Worm (Caenorhabditis elegans): ENCODE results near the gene srsx-36.
"Not testable (repeated sequence)": the region's sequence is repeated elsewhere in the genome, so short reads cannot be mapped to it uniquely, and the experiment has no call there.

Gene srsx-36

DNA sequence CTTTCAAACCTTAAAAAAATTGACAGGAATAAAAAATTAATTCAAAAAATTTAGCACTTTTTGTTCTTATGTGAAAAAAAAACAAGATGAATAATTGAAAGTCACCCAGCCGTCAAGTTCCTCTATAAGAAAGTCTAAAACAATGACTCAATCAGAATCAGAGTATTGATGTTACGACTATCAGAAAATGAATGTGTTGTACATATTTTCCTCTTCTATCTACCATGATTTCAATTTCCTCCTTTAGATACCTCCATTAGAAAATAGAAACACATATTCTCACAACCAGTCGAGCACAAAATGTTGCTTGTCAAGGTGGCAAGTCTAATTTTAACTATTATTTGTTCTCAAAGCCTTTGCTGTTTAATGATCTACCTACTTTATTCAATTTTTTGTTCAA is 10.5 kb upstream of the srsx-36 start, which contains the start of gene srbc-48:
Gene srbc-48, plus strand, starts transcription at position 301 of the 400 bp plus-strand sequence.
- TF ChIP-seq sptf-1 (tag; optimal IDR thresholded peaks at IDR 0.05) (no peak), tbx-8 (GFP tag; optimal IDR thresholded peaks at IDR 0.05) (no peak), unc-120 (tag; optimal IDR thresholded peaks at IDR 0.05; ENCODE audit: poor library complexity, severe bottlenecking) (no peak), elt-1 (tag; optimal IDR thresholded peaks at IDR 0.05; ENCODE audit: borderline replicate concordance, insufficient read depth) (no peak), snpc-4 (tag; optimal IDR thresholded peaks at IDR 0.05) (no peak), bed-3 (GFP tag; optimal IDR thresholded peaks at IDR 0.05) (no peak), lin-32 (GFP tag; optimal IDR thresholded peaks at IDR 0.05) (no peak), unc-39 (tag; optimal IDR thresholded peaks at IDR 0.05) (no peak), ceh-39 (tag; optimal IDR thresholded peaks at IDR 0.05) (no peak)

DNA sequence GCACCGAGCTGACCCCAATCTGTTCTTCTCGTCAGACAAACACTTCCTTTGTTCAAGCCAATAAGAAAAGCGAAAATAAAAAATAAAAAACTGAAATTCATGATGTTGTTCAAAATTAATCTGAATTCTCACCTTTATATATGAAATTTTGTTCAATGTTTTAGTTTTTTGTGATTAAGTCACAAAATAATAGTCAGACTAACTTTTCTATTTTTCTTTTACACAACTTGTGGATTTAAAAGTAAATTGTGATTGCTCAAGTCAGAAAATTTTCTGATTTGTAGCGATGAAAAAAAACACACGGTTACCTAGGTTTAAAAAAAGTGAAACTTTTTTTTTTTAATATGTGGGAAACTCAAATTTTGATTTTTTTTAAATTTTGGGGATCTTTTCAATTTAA is 8.3 kb upstream of the srsx-36 start, which contains the start of gene abf-3:
Gene abf-3, minus strand, starts transcription at position 101 of the 400 bp plus-strand sequence.
- TF ChIP-seq cnd-1 (tag; optimal IDR thresholded peaks at IDR 0.05) (no peak), ceh-83 (GFP tag; optimal IDR thresholded peaks at IDR 0.05) (no peak), elt-1 (tag; optimal IDR thresholded peaks at IDR 0.05; ENCODE audit: borderline replicate concordance, insufficient read depth) (no peak), unc-39 (tag; optimal IDR thresholded peaks at IDR 0.05) (no peak), unc-62 (GFP tag; optimal IDR thresholded peaks at IDR 0.05) (no peak), blmp-1 (tag; optimal IDR thresholded peaks at IDR 0.05) (no peak), mab-5 (tag; optimal IDR thresholded peaks at IDR 0.05) (no peak), ces-1 (GFP tag; optimal IDR thresholded peaks at IDR 0.05) (no peak), lin-13 (tag; optimal IDR thresholded peaks at IDR 0.05) (no peak), nhr-28 (tag; optimal IDR thresholded peaks at IDR 0.05) (no peak), mep-1 (tag; optimal IDR thresholded peaks at IDR 0.05) (no peak), nhr-76 (tag; optimal IDR thresholded peaks at IDR 0.05) (no peak), lin-32 (GFP tag; optimal IDR thresholded peaks at IDR 0.05) (no peak), nhr-237 (tag; optimal IDR thresholded peaks at IDR 0.05) (no peak)

ce11 chrV:15815962-15816432 is 6.6 kb upstream of the srsx-36 start, which contains the start of the genes fbxa-69 and F54B8.4:
TSS of gene fbxa-69 (minus strand) at chrV:15815971.
TSS of gene F54B8.4 (plus strand) at chrV:15816382.
- no peak for TF ChIP-seq ces-1 (GFP tag; optimal IDR thresholded peaks at IDR 0.05)
- peak; percentile 19 for TF ChIP-seq zip-8 (tag; optimal IDR thresholded peaks at IDR 0.05)

DNA sequence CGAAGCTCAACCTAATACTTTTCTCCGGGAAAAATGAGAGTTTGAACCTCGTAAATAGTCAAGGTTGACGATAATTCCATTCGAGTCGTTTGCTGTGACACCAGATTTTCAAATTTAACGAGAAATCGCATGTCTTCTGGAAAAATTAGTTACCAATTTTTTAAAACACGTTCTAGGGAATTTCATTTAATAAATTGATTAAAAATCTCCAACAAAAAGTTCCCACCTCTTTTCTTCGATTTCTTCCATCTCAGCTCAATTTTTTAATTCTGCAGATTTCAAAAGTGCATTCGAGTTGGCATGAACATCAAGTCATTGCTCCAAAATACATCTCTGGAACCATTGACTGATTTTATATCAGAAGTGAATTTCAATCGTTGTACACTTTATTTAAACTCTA is 2.5 kb upstream of the srsx-36 start, which contains the start of gene nhr-282:
Gene nhr-282, plus strand, starts transcription at position 301 of the 400 bp plus-strand sequence.
- TF ChIP-seq lin-13, lsy-2, unc-39 (tag; optimal IDR thresholded peaks at IDR 0.05): not testable (repeated sequence)

ce11 chrV:15810446-15810845 is 1.0 kb upstream of the srsx-36 start, which contains the start of gene F54B8.1:
TSS of gene F54B8.1 (plus strand) at chrV:15810746.
- TF ChIP-seq bed-3 (GFP tag; optimal IDR thresholded peaks at IDR 0.05) (no peak), ceh-39 (tag; optimal IDR thresholded peaks at IDR 0.05) (no peak), drap-1 (GFP tag; optimal IDR thresholded peaks at IDR 0.05) (no peak), elt-1 (tag; optimal IDR thresholded peaks at IDR 0.05; ENCODE audit: borderline replicate concordance, insufficient read depth) (no peak), tbx-8 (GFP tag; optimal IDR thresholded peaks at IDR 0.05) (no peak), ham-2 (GFP tag; optimal IDR thresholded peaks at IDR 0.05) (no peak), flh-1 (GFP tag; optimal IDR thresholded peaks at IDR 0.05) (no peak)

ce11 chrV:15807420-15807819 is 2.0 kb downstream of the srsx-36 start, which contains the start of gene srsx-38:
TSS of gene srsx-38 (minus strand) at chrV:15807520.
- TF ChIP-seq unc-62 (GFP tag; optimal IDR thresholded peaks at IDR 0.05); nhr-237 (tag; optimal IDR thresholded peaks at IDR 0.05); tbx-8 (GFP tag; optimal IDR thresholded peaks at IDR 0.05): not testable (repeated sequence)

- TF ChIP-seq snpc-4 (tag; optimal IDR thresholded peaks at IDR 0.05); elt-1 (tag; optimal IDR thresholded peaks at IDR 0.05; ENCODE audit: borderline replicate concordance, insufficient read depth); drap-1 (GFP tag; optimal IDR thresholded peaks at IDR 0.05): not testable (repeated sequence)
These were observed 5.7 kb downstream of the srsx-36 start, which contains the start of gene T26E4.18 for ce11 chrV:15803748-15804147. TSS of gene T26E4.18 (minus strand) at chrV:15803848.

Measured in whole organism, mixed stage, embryonic.